Fruit fly (Drosophila melanogaster) Kc167 (cell line): Measurements from ENCODE around the gene Gr28b.

ENCODE experiments used
- Myc ChIP-seq: fragments of >200 bp; optimal IDR thresholded peaks from 2 replicates; lab custom pipeline; 2017; ENCODE audit warnings: missing external identifiers
- h ChIP-seq: fragments of >200 bp; optimal IDR thresholded peaks from 3 replicates; lab custom pipeline; 2018; ENCODE audit warnings: missing external identifiers
- insv ChIP-seq: fragments of >200 bp; optimal IDR thresholded peaks from 3 replicates; lab custom pipeline; 2018; ENCODE audit warnings: missing external identifiers
- psq ChIP-seq: fragments of >200 bp; optimal IDR thresholded peaks from 2 replicates; lab custom pipeline; 2017; ENCODE audit warnings: missing external identifiers
- ttk ChIP-seq: sonication (Bioruptor generic); optimal IDR thresholded peaks from 2 replicates; lab custom pipeline; 2017; ENCODE audit warnings: missing external identifiers

dm6 chr2L:7430313-7430712 lies 31.7 kb downstream of the Gr28b start:
- TF ChIP-seq psq (no peak), Myc (lab: Kevin White, UChicago) (no peak), ttk (lab: Kevin White, UChicago) (no peak), h (lab: Kevin White, UChicago) (no peak), insv (lab: Kevin White, UChicago) (no peak)
